Fruit fly (Drosophila melanogaster): Measurements from ENCODE around the gene CG13071.

The CG13071 gene

dm6 chr3L:16262440-16262839 lies at the start of gene CG13071:
CG13071 (plus strand) TSS chr3L:16262740.
- TF ChIP-seq CG9705 (GFP tag; optimal IDR thresholded peaks at IDR 0.05), result no peak
- TF ChIP-seq br (GFP tag; optimal IDR thresholded peaks at IDR 0.05), result no peak
- TF ChIP-seq Myc (optimal IDR thresholded peaks at IDR 0.05), result no peak
- no peak for TF ChIP-seq psq (GFP tag; optimal IDR thresholded peaks at IDR 0.05)
- TF ChIP-seq Rel (GFP tag; optimal IDR thresholded peaks at IDR 0.05), result no peak
- no peak for TF ChIP-seq Rel (tag; optimal IDR thresholded peaks at IDR 0.05)
- TF ChIP-seq foxo (GFP tag; optimal IDR thresholded peaks at IDR 0.05), result no peak
- no peak for TF ChIP-seq Hr78 (GFP tag; optimal IDR thresholded peaks at IDR 0.05)
- no peak for TF ChIP-seq Mio (GFP tag; optimal IDR thresholded peaks at IDR 0.05)
- TF ChIP-seq lola (GFP tag; optimal IDR thresholded peaks at IDR 0.05), result no peak
- TF ChIP-seq Vsx2 (GFP tag; optimal IDR thresholded peaks at IDR 0.05; ENCODE audit: partially characterized antibody), result no peak

- TF ChIP-seq psq (GFP tag; optimal IDR thresholded peaks at IDR 0.05), result no peak
These were observed 49.3 kb upstream of the CG13071 start for dm6 chr3L:16213201-16213600.

dm6 chr3L:16214533-16215207 lies 47.9 kb upstream of the CG13071 start:
- TF ChIP-seq psq (GFP tag; optimal IDR thresholded peaks at IDR 0.05) (no peak), lola (GFP tag; optimal IDR thresholded peaks at IDR 0.05) (no peak), OdsH (GFP tag; optimal IDR thresholded peaks at IDR 0.05) (no peak), Dif (GFP tag; optimal IDR thresholded peaks at IDR 0.05; ENCODE audit: partially characterized antibody) (no peak), Vsx2 (GFP tag; optimal IDR thresholded peaks at IDR 0.05; ENCODE audit: partially characterized antibody) (no peak), Jra (GFP tag; optimal IDR thresholded peaks at IDR 0.05) (no peak), pan (optimal IDR thresholded peaks at IDR 0.05) (no peak), Sp1 (GFP tag; optimal IDR thresholded peaks at IDR 0.05) (no peak)

- TF ChIP-seq brk (GFP tag; optimal IDR thresholded peaks at IDR 0.05) (no peak), Mio (GFP tag; optimal IDR thresholded peaks at IDR 0.05) (no peak), dsf (GFP tag; optimal IDR thresholded peaks at IDR 0.05; ENCODE audit: borderline replicate concordance) (no peak), pan (optimal IDR thresholded peaks at IDR 0.05) (no peak), dl (GFP tag; optimal IDR thresholded peaks at IDR 0.05; ENCODE audit: insufficient read depth in 1 of 2, partially characterized antibody in 2 of 2) (no peak), sage (GFP tag; optimal IDR thresholded peaks at IDR 0.05) (no peak), CG32264 (GFP tag; optimal IDR thresholded peaks at IDR 0.05) (no peak), usp (GFP tag; optimal IDR thresholded peaks at IDR 0.05) (no peak)
These were observed 47.1 kb upstream of the CG13071 start for dm6 chr3L:16215411-16215810.

- TF ChIP-seq dmrt93B (GFP tag; optimal IDR thresholded peaks at IDR 0.05), result no peak
- peak; percentile 7 for TF ChIP-seq br (GFP tag; optimal IDR thresholded peaks at IDR 0.05)
- no peak for TF ChIP-seq CG9705 (GFP tag; optimal IDR thresholded peaks at IDR 0.05)
- TF ChIP-seq Myc (optimal IDR thresholded peaks at IDR 0.05), result no peak
- no peak for TF ChIP-seq CrebA (GFP tag; optimal IDR thresholded peaks at IDR 0.05; ENCODE audit: borderline replicate concordance)
- TF ChIP-seq fru (GFP tag; optimal IDR thresholded peaks at IDR 0.05), result peak; percentile 39
- TF ChIP-seq Mio (GFP tag; optimal IDR thresholded peaks at IDR 0.05), result no peak
- TF ChIP-seq Dfd (GFP tag; optimal IDR thresholded peaks at IDR 0.05), result no peak
- peak; percentile 53 for TF ChIP-seq psq (GFP tag; optimal IDR thresholded peaks at IDR 0.05)
- no peak for TF ChIP-seq lola (GFP tag; optimal IDR thresholded peaks at IDR 0.05)
- no peak for TF ChIP-seq jim (GFP tag; optimal IDR thresholded peaks at IDR 0.05)
- no peak for TF ChIP-seq h (GFP tag; optimal IDR thresholded peaks at IDR 0.05)
- TF ChIP-seq Dif (GFP tag; optimal IDR thresholded peaks at IDR 0.05; ENCODE audit: partially characterized antibody), result no peak
- TF ChIP-seq foxo (GFP tag; optimal IDR thresholded peaks at IDR 0.05), result no peak
- TF ChIP-seq Vsx2 (GFP tag; optimal IDR thresholded peaks at IDR 0.05; ENCODE audit: partially characterized antibody), result no peak
- TF ChIP-seq sage (GFP tag; optimal IDR thresholded peaks at IDR 0.05), result no peak
- TF ChIP-seq pan (optimal IDR thresholded peaks at IDR 0.05), result no peak
- TF ChIP-seq Jra (GFP tag; optimal IDR thresholded peaks at IDR 0.05), result no peak
- no peak for TF ChIP-seq brk (GFP tag; optimal IDR thresholded peaks at IDR 0.05)
- TF ChIP-seq dl (GFP tag; optimal IDR thresholded peaks at IDR 0.05; ENCODE audit: insufficient read depth in 1 of 2, partially characterized antibody in 2 of 2), result no peak
- no peak for TF ChIP-seq ey (GFP tag; optimal IDR thresholded peaks at IDR 0.05)
- no peak for TF ChIP-seq usp (GFP tag; optimal IDR thresholded peaks at IDR 0.05)
- peak; percentile 4 for TF ChIP-seq Sp1 (GFP tag; optimal IDR thresholded peaks at IDR 0.05)
- peak; percentile 16 for TF ChIP-seq Rel (GFP tag; optimal IDR thresholded peaks at IDR 0.05)
- TF ChIP-seq Rel (tag; optimal IDR thresholded peaks at IDR 0.05), result no peak
These were observed 46.7 kb upstream of the CG13071 start for dm6 chr3L:16215816-16216215.
